Worm (Caenorhabditis elegans) whole organism, young adult: ENCODE results near the gene polk-1.

Experiments used
- B0261.1 ChIP-seq: sonication (generic microtip); optimal IDR thresholded peaks from 2 replicates; lab custom pipeline; 2016; ENCODE audit warnings: mild to moderate bottlenecking, missing genetic modification characterization, moderate library complexity, missing compliant biosample characterization
- F39B2.1 ChIP-seq: fragments of 200-800 bp; sonication (Bioruptor generic); IDR thresholded peaks from 2 replicates; pipeline ENCODE4 v1.3.6; 2022; ENCODE audit warnings: missing genetic modification reagents, missing genetic modification characterization, missing compliant biosample characterization
- F52B5.7 ChIP-seq: sonication (generic microtip); optimal IDR thresholded peaks from 2 replicates; lab custom pipeline; 2016; ENCODE audit warnings: mild to moderate bottlenecking, missing genetic modification characterization, missing compliant biosample characterization
- F55B11.4 ChIP-seq: sonication (generic microtip); optimal IDR thresholded peaks from 2 replicates; lab custom pipeline; 2016; ENCODE audit warnings: missing compliant biosample characterization, missing genetic modification characterization, borderline replicate concordance; ENCODE audit not compliant: insufficient read depth
- F57C9.4 ChIP-seq: sonication (generic microtip); optimal IDR thresholded peaks from 2 replicates; lab custom pipeline; 2017; ENCODE audit warnings: mild to moderate bottlenecking, missing genetic modification characterization, missing compliant biosample characterization
- K12H6.12 ChIP-seq: fragments of 200-800 bp; sonication (Bioruptor generic); optimal IDR thresholded peaks from 2 replicates; lab custom pipeline; 2018; ENCODE audit warnings: mild to moderate bottlenecking, missing genetic modification characterization, missing compliant biosample characterization
- Y53G8AR.9 ChIP-seq: fragments of 200-800 bp; sonication (Bioruptor generic); conservative IDR thresholded peaks from 2 replicates; pipeline ENCODE4 v1.3.6; 2022; ENCODE audit warnings: missing genetic modification reagents, missing genetic modification characterization, missing compliant biosample characterization
- Y79H2A.3 ChIP-seq: fragments of 200-800 bp; sonication (Bioruptor generic); conservative IDR thresholded peaks from 2 replicates; pipeline ENCODE4 v1.3.6; 2022; ENCODE audit warnings: missing genetic modification reagents, missing genetic modification characterization, missing compliant biosample characterization
- akir-1 ChIP-seq: fragments of 200-800 bp; sonication (Bioruptor generic); optimal IDR thresholded peaks from 2 replicates; lab custom pipeline; 2018; ENCODE audit warnings: mild to moderate bottlenecking, missing genetic modification characterization, moderate library complexity, missing compliant biosample characterization
- attf-3 ChIP-seq: fragments of 200-800 bp; sonication (Bioruptor generic); conservative IDR thresholded peaks from 2 replicates; pipeline ENCODE4 v1.3.6; 2022; ENCODE audit warnings: missing genetic modification reagents, missing genetic modification characterization, missing compliant biosample characterization
- attf-5 ChIP-seq: fragments of 200-800 bp; sonication (Bioruptor generic); optimal IDR thresholded peaks from 2 replicates; lab custom pipeline; 2018; ENCODE audit warnings: mild to moderate bottlenecking, missing genetic modification characterization, missing compliant biosample characterization
- bed-1 ChIP-seq: fragments of 200-800 bp; sonication (Bioruptor generic); IDR thresholded peaks from 2 replicates; pipeline ENCODE4 v1.3.6; 2022; ENCODE audit warnings: missing genetic modification reagents, missing genetic modification characterization, missing compliant biosample characterization
- cebp-1 ChIP-seq, 2 experiments: fragments of 200-800 bp in 1 of 2; sonication (Bioruptor generic) in 1 of 2; sonication (generic microtip) in 1 of 2; IDR thresholded peaks in 1 of 2; optimal IDR thresholded peaks in 1 of 2; 2 replicates each; pipeline versions ENCODE4 v1.3.6 to Lab custom; 2017 to 2022; ENCODE audit warnings: missing compliant biosample characterization in 2 of 2, missing genetic modification characterization in 2 of 2, mild to moderate bottlenecking in 1 of 2, missing genetic modification reagents in 1 of 2, moderate library complexity in 1 of 2
- cebp-2 ChIP-seq: fragments of 200-800 bp; sonication (Bioruptor generic); IDR thresholded peaks from 2 replicates; pipeline ENCODE4 v1.3.6; 2022; ENCODE audit warnings: missing genetic modification characterization, missing compliant biosample characterization
- die-1 ChIP-seq: sonication (generic microtip); optimal IDR thresholded peaks from 2 replicates; lab custom pipeline; 2016; ENCODE audit warnings: missing genotype, mild to moderate bottlenecking, missing genetic modification characterization, missing compliant biosample characterization
- dox-1 ChIP-seq: fragments of 200-800 bp; sonication (Bioruptor generic); IDR thresholded peaks from 2 replicates; pipeline ENCODE4 v1.3.6; 2022; ENCODE audit warnings: missing genetic modification reagents, missing genetic modification characterization, missing compliant biosample characterization
- dpl-1 ChIP-seq: fragments of 150-350 bp; optimal IDR thresholded peaks from 2 replicates; lab custom pipeline; 2014; ENCODE audit warnings: missing biosample characterization, missing genetic modification reagents, missing genetic modification characterization
- egl-44 ChIP-seq: fragments of 200-800 bp; sonication (Bioruptor generic); IDR thresholded peaks from 2 replicates; pipeline ENCODE4 v1.3.6; 2022; ENCODE audit warnings: missing genetic modification reagents, missing genetic modification characterization, missing compliant biosample characterization
- egrh-3 ChIP-seq: fragments of 200-800 bp; sonication (Bioruptor generic); IDR thresholded peaks from 2 replicates; pipeline ENCODE4 v1.3.6; 2022; ENCODE audit warnings: missing genetic modification reagents, missing genetic modification characterization, missing compliant biosample characterization
- fkh-3 ChIP-seq: sonication (generic microtip); optimal IDR thresholded peaks from 2 replicates; lab custom pipeline; 2016; ENCODE audit warnings: mild to moderate bottlenecking, missing genetic modification characterization, missing compliant biosample characterization
- him-1 ChIP-seq: sonication (generic microtip); optimal IDR thresholded peaks from 2 replicates; lab custom pipeline; 2016; ENCODE audit warnings: missing genotype, missing genetic modification reagents, missing genetic modification characterization, missing compliant biosample characterization
- hlh-12 ChIP-seq: sonication (generic microtip); optimal IDR thresholded peaks from 2 replicates; lab custom pipeline; 2016; ENCODE audit warnings: missing genetic modification characterization, missing compliant biosample characterization
- hlh-26 ChIP-seq: fragments of 200-800 bp; sonication (Bioruptor generic); conservative IDR thresholded peaks from 2 replicates; pipeline ENCODE4 v1.3.6; 2022; ENCODE audit warnings: missing genetic modification reagents, missing genetic modification characterization, missing compliant biosample characterization
- hmg-1.2 ChIP-seq: fragments of 200-800 bp; sonication (Bioruptor generic); IDR thresholded peaks from 2 replicates; pipeline ENCODE4 v1.3.6; 2022; ENCODE audit warnings: missing genetic modification reagents, missing genetic modification characterization, missing compliant biosample characterization
- hsf-1 ChIP-seq: fragments of 200-800 bp; sonication (Bioruptor generic); IDR thresholded peaks from 2 replicates; pipeline ENCODE4 v1.3.6; 2022; ENCODE audit warnings: missing genetic modification reagents, missing genetic modification characterization, missing compliant biosample characterization
- let-526 ChIP-seq: fragments of 200-800 bp; sonication (Bioruptor generic); IDR thresholded peaks from 2 replicates; pipeline ENCODE4 v1.3.6; 2022; ENCODE audit warnings: missing genetic modification reagents, missing genetic modification characterization, missing compliant biosample characterization
- let-607 ChIP-seq, 2 experiments: fragments of 200-800 bp in 1 of 2; sonication (Bioruptor generic) in 1 of 2; sonication (generic microtip) in 1 of 2; optimal IDR thresholded peaks; 2 replicates each; lab custom pipeline; 2016 to 2018; ENCODE audit warnings: mild to moderate bottlenecking in 2 of 2, missing compliant biosample characterization in 2 of 2, missing genetic modification characterization in 2 of 2, moderate library complexity in 2 of 2, missing genotype in 1 of 2
- lin-35 ChIP-seq, 3 experiments: fragments of 150-350 bp in 2 of 3; sonication (generic microtip) in 1 of 3; optimal IDR thresholded peaks; 2 replicates each; lab custom pipeline; 2014 to 2018; ENCODE audit warnings: missing biosample characterization in 3 of 3, missing genetic modification characterization in 3 of 3, missing genetic modification reagents in 3 of 3
- lsy-27 ChIP-seq: sonication (generic microtip); optimal IDR thresholded peaks from 2 replicates; lab custom pipeline; 2017; ENCODE audit warnings: missing genetic modification characterization, mild to moderate bottlenecking, missing compliant biosample characterization, antibody characterized with exemption, missing genotype, borderline replicate concordance; ENCODE audit not compliant: insufficient read depth
- madf-10 ChIP-seq: sonication (generic microtip); optimal IDR thresholded peaks from 2 replicates; lab custom pipeline; 2016; ENCODE audit warnings: mild to moderate bottlenecking, missing genetic modification characterization, missing compliant biosample characterization
- madf-3 ChIP-seq: fragments of 200-800 bp; sonication (Bioruptor generic); IDR thresholded peaks from 2 replicates; pipeline ENCODE4 v1.3.6; 2022; ENCODE audit warnings: missing genetic modification reagents, missing genetic modification characterization, missing compliant biosample characterization
- madf-6 ChIP-seq: fragments of 200-800 bp; sonication (Bioruptor generic); IDR thresholded peaks from 2 replicates; pipeline ENCODE4 v1.3.6; 2022; ENCODE audit warnings: missing genetic modification reagents, missing genetic modification characterization, missing compliant biosample characterization
- madf-8 ChIP-seq: fragments of 200-800 bp; sonication (Bioruptor generic); conservative IDR thresholded peaks from 2 replicates; pipeline ENCODE4 v1.3.6; 2022; ENCODE audit warnings: missing genetic modification reagents, missing genetic modification characterization, missing compliant biosample characterization
- nfya-1 ChIP-seq: sonication (generic microtip); optimal IDR thresholded peaks from 2 replicates; lab custom pipeline; 2017; ENCODE audit warnings: antibody characterized with exemption, missing compliant biosample characterization, missing genetic modification characterization, borderline replicate concordance; ENCODE audit not compliant: insufficient read depth
- nfya-2 ChIP-seq: fragments of 200-800 bp; sonication (Bioruptor generic); IDR thresholded peaks from 2 replicates; pipeline ENCODE4 v1.3.6; 2022; ENCODE audit warnings: missing genetic modification reagents, missing genetic modification characterization, missing compliant biosample characterization
- nfyb-1 ChIP-seq: fragments of 200-800 bp; sonication (Bioruptor generic); IDR thresholded peaks from 2 replicates; pipeline ENCODE4 v1.3.6; 2022; ENCODE audit warnings: missing genetic modification reagents, missing genetic modification characterization, missing compliant biosample characterization
- nhr-80 ChIP-seq: sonication (generic microtip); optimal IDR thresholded peaks from 2 replicates; lab custom pipeline; 2016; ENCODE audit warnings: missing genetic modification characterization, missing compliant biosample characterization
- sdz-38 ChIP-seq: sonication (generic microtip); optimal IDR thresholded peaks from 2 replicates; lab custom pipeline; 2016; ENCODE audit warnings: missing genotype, missing genetic modification characterization, missing compliant biosample characterization
- snpc-1.1 ChIP-seq: sonication (generic microtip); optimal IDR thresholded peaks from 2 replicates; lab custom pipeline; 2017; ENCODE audit warnings: missing genetic modification characterization, mild to moderate bottlenecking, missing compliant biosample characterization, antibody characterized with exemption, moderate library complexity, missing genotype, missing genetic modification reagents; ENCODE audit not compliant: insufficient read depth
- snpc-3.4 ChIP-seq: sonication (generic microtip); optimal IDR thresholded peaks from 2 replicates; lab custom pipeline; 2017; ENCODE audit warnings: missing genetic modification characterization, mild to moderate bottlenecking, missing compliant biosample characterization, antibody characterized with exemption, moderate library complexity, missing genotype, missing genetic modification reagents
- somi-1 ChIP-seq: fragments of 200-800 bp; sonication (Bioruptor generic); optimal IDR thresholded peaks from 2 replicates; lab custom pipeline; 2018; ENCODE audit warnings: mild to moderate bottlenecking, missing genetic modification characterization, missing compliant biosample characterization
- tlf-1 ChIP-seq: fragments of 200-800 bp; sonication (Bioruptor generic); optimal IDR thresholded peaks from 2 replicates; lab custom pipeline; 2018; ENCODE audit warnings: mild to moderate bottlenecking, missing genetic modification characterization, missing compliant biosample characterization
- unc-130 ChIP-seq: sonication (generic microtip); optimal IDR thresholded peaks from 2 replicates; lab custom pipeline; 2016; ENCODE audit warnings: missing genetic modification reagents, missing genetic modification characterization, missing compliant biosample characterization
- unc-62 ChIP-seq: fragments of 150-350 bp; optimal IDR thresholded peaks from 2 replicates; lab custom pipeline; 2014; ENCODE audit warnings: missing biosample characterization, missing genetic modification reagents, missing genetic modification characterization
- ztf-26 ChIP-seq: sonication (generic microtip); optimal IDR thresholded peaks from 2 replicates; lab custom pipeline; 2017; ENCODE audit warnings: missing genetic modification characterization, missing compliant biosample characterization
- ztf-3 ChIP-seq: fragments of 200-800 bp; sonication (Bioruptor generic); optimal IDR thresholded peaks from 2 replicates; lab custom pipeline; 2018; ENCODE audit warnings: mild to moderate bottlenecking, missing genetic modification characterization, missing compliant biosample characterization

polk-1 gene

DNA sequence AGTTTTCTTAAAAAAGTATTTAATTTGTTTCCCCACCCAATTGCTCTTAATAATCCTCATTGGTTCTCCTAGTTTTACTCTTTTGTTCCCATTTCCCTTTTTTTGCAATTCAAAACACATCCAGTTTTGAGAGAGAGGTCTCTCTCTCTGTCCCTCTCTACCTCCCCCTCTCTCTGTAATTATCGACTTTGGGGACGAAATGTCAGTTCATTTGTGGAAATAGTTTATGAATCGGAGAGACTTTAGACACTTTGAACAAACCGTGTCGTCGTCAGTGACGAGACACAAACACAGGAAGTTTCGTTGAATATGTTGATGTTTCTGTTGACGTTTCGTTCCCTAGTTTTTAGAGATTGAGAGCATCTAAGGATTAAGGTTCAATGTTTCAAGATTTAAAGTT, 34.8 kb upstream of the polk-1 start (continued):
- no peak for TF ChIP-seq snpc-1.1 (tag; lab: Kevin White, UChicago)
- no peak for TF ChIP-seq nfyb-1
- TF ChIP-seq nfya-1 (tag; lab: Kevin White, UChicago): no peak
- no peak for TF ChIP-seq nhr-80
- TF ChIP-seq, all 124 proteins: peak for 0

- 0 out of 2 replicates have a peak, but pooled peaks have one; percentile 79 for TF ChIP-seq bed-1 (GFP tag; lab: Robert Waterston, UW)
- no peak for TF ChIP-seq him-1 (tag; lab: Kevin White, UChicago)
- TF ChIP-seq let-607 (tag; optimal IDR thresholded peaks at IDR 0.05; lab: Kevin White, UChicago): peak in 1 of 2 experiments; percentile 85
- 0 out of 2 replicates have a peak, but pooled peaks have one; percentile 8 for TF ChIP-seq egrh-3 (GFP tag; lab: Robert Waterston, UW)
- no peak for TF ChIP-seq attf-3 (GFP tag; lab: Robert Waterston, UW)
- no peak for TF ChIP-seq akir-1 (GFP tag; lab: Kevin White, UChicago)
- TF ChIP-seq dpl-1 (GFP tag; lab: Kevin White, UChicago): no peak
- TF ChIP-seq hsf-1 (GFP tag; lab: Robert Waterston, UW): peak; percentile 91
- no peak for TF ChIP-seq madf-6 (GFP tag; lab: Robert Waterston, UW)
- TF ChIP-seq lsy-27 (tag; lab: Kevin White, UChicago): no peak
- peak; percentile 12 for TF ChIP-seq snpc-3.4 (tag; lab: Kevin White, UChicago)
- no peak for TF ChIP-seq unc-130 (GFP tag; lab: Kevin White, UChicago)
- peak; percentile 52 for TF ChIP-seq die-1 (tag; lab: Kevin White, UChicago)
- TF ChIP-seq attf-5 (GFP tag; lab: Kevin White, UChicago): peak; percentile 72
- peak; percentile 86 for TF ChIP-seq tlf-1 (GFP tag; lab: Kevin White, UChicago)
- TF ChIP-seq madf-3: 0 out of 2 replicates have a peak, but pooled peaks have one; percentile 11
- TF ChIP-seq hmg-1.2 (GFP tag; lab: Robert Waterston, UW): peak; percentile 58
- no peak for TF ChIP-seq F39B2.1
- no peak for TF ChIP-seq fkh-3 (tag; lab: Kevin White, UChicago)
- no peak for TF ChIP-seq cebp-2 (GFP tag; lab: Robert Waterston, UW)
- no peak for TF ChIP-seq lin-35 (GFP tag; optimal IDR thresholded peaks at IDR 0.05; lab: Kevin White, UChicago)
- peak; percentile 5 for TF ChIP-seq ztf-3 (GFP tag; lab: Kevin White, UChicago)
- peak; percentile 9 for TF ChIP-seq B0261.1 (tag; lab: Kevin White, UChicago)
- TF ChIP-seq madf-10 (tag; lab: Kevin White, UChicago): peak; percentile 45
- TF ChIP-seq sdz-38 (tag; lab: Kevin White, UChicago): no peak
- TF ChIP-seq madf-8 (GFP tag; lab: Robert Waterston, UW): no peak
- TF ChIP-seq let-526 (GFP tag; lab: Robert Waterston, UW): peak; percentile 53; the same call in 1 of the 2 replicates
- TF ChIP-seq ztf-26 (tag; lab: Kevin White, UChicago): peak; percentile 93
- TF ChIP-seq F57C9.4 (tag; lab: Kevin White, UChicago): no peak
- peak; percentile 52; the same call in 1 of the 2 replicates for TF ChIP-seq dox-1 (GFP tag; lab: Robert Waterston, UW)
- peak; percentile 94 for TF ChIP-seq somi-1
- TF ChIP-seq hlh-26 (GFP tag; lab: Robert Waterston, UW): no peak
- TF ChIP-seq egl-44 (GFP tag; lab: Robert Waterston, UW): no peak
- peak; percentile 96 for TF ChIP-seq K12H6.12
- no peak for TF ChIP-seq nfya-2 (GFP tag; lab: Robert Waterston, UW)
- TF ChIP-seq F55B11.4 (tag; lab: Kevin White, UChicago): no peak
- TF ChIP-seq cebp-1 (GFP tag; IDR thresholded peaks at IDR 0.05; lab: Robert Waterston, UW): no peak
- peak; percentile 81 for TF ChIP-seq cebp-1 (tag; optimal IDR thresholded peaks at IDR 0.05; lab: Kevin White, UChicago)
- 0 out of 2 replicates have a peak, but pooled peaks have one; percentile 48 for TF ChIP-seq Y53G8AR.9 (GFP tag; lab: Robert Waterston, UW)
- TF ChIP-seq F52B5.7 (tag; lab: Kevin White, UChicago): no peak
- TF ChIP-seq unc-62: peak; percentile 35
- TF ChIP-seq Y79H2A.3 (GFP tag; lab: Robert Waterston, UW): no peak
- TF ChIP-seq hlh-12 (tag; lab: Kevin White, UChicago): no peak
These were observed 30.0 kb upstream of the polk-1 start for ce11 chrIII:8658367-8658761.
